Worm (Caenorhabditis elegans) whole organism, L3 larva: ENCODE results near the gene F41G3.6.

Experiments used
- R02D3.7 ChIP-seq: fragments of 150-350 bp; optimal IDR thresholded peaks from 2 replicates; lab custom pipeline; 2014; ENCODE audit warnings: missing biosample characterization, missing genetic modification characterization
- ZK546.5 ChIP-seq: sonication (generic microtip); optimal IDR thresholded peaks from 2 replicates; lab custom pipeline; 2017; ENCODE audit warnings: missing biosample characterization, missing genetic modification characterization
- aly-2 ChIP-seq: fragments of 150-350 bp; optimal IDR thresholded peaks from 2 replicates; lab custom pipeline; 2014; ENCODE audit warnings: missing biosample characterization, missing genetic modification characterization
- ama-1 ChIP-seq: fragments of 150-350 bp; optimal IDR thresholded peaks from 2 replicates; lab custom pipeline; 2018
- ceh-16 ChIP-seq: sonication (generic microtip); optimal IDR thresholded peaks from 2 replicates; lab custom pipeline; 2017; ENCODE audit warnings: missing biosample characterization, missing genetic modification characterization
- ceh-28 ChIP-seq: fragments of 150-350 bp; optimal IDR thresholded peaks from 2 replicates; lab custom pipeline; 2014; ENCODE audit warnings: missing biosample characterization, missing genetic modification reagents, missing genetic modification characterization
- ceh-82 ChIP-seq: fragments of 150-350 bp; optimal IDR thresholded peaks from 2 replicates; lab custom pipeline; 2014; ENCODE audit warnings: missing biosample characterization, missing genetic modification characterization
- ceh-9 ChIP-seq: sonication (generic microtip); optimal IDR thresholded peaks from 2 replicates; lab custom pipeline; 2018; ENCODE audit warnings: missing biosample characterization, missing genetic modification characterization
- egl-27 ChIP-seq: sonication (generic microtip); optimal IDR thresholded peaks from 4 replicates; lab custom pipeline; 2017; ENCODE audit warnings: missing biosample characterization, missing genetic modification reagents, missing genetic modification characterization
- egl-5 ChIP-seq: fragments of 150-350 bp; optimal IDR thresholded peaks from 2 replicates; lab custom pipeline; 2017; ENCODE audit warnings: missing biosample characterization, missing genetic modification reagents, missing genetic modification characterization, inconsistent platforms
- elt-2 ChIP-seq: sonication (generic microtip); optimal IDR thresholded peaks from 2 replicates; lab custom pipeline; 2016; ENCODE audit warnings: missing genetic modification reagents, mild to moderate bottlenecking, missing genetic modification characterization, missing compliant biosample characterization
- elt-3 ChIP-seq, 3 experiments: fragments of 150-350 bp in 1 of 3; sonication (generic microtip) in 2 of 3; optimal IDR thresholded peaks; 2 replicates in 2 of 3; 4 replicates in 1 of 3; lab custom pipeline; 2014 to 2017; ENCODE audit warnings: missing biosample characterization in 3 of 3, missing genetic modification characterization in 3 of 3
- eor-1 ChIP-seq, 2 experiments: fragments of 150-350 bp; optimal IDR thresholded peaks; 2 replicates each; lab custom pipeline; 2014 to 2018; ENCODE audit warnings: missing biosample characterization in 2 of 2, missing genetic modification characterization in 2 of 2
- fkh-10 ChIP-seq: sonication (generic microtip); optimal IDR thresholded peaks from 2 replicates; lab custom pipeline; 2017; ENCODE audit warnings: missing biosample characterization, missing genetic modification reagents, missing genetic modification characterization
- fkh-2 ChIP-seq: fragments of 150-350 bp; optimal IDR thresholded peaks from 2 replicates; lab custom pipeline; 2014; ENCODE audit warnings: missing biosample characterization, missing genetic modification reagents, missing genetic modification characterization
- fos-1 ChIP-seq: fragments of 150-350 bp; optimal IDR thresholded peaks from 2 replicates; lab custom pipeline; 2014; ENCODE audit warnings: missing biosample characterization, missing genetic modification characterization
- hmg-11 ChIP-seq: sonication (generic microtip); optimal IDR thresholded peaks from 2 replicates; lab custom pipeline; 2016; ENCODE audit warnings: missing genetic modification characterization, missing compliant biosample characterization
- jun-1 ChIP-seq: fragments of 150-350 bp; optimal IDR thresholded peaks from 2 replicates; lab custom pipeline; 2014; ENCODE audit warnings: missing biosample characterization, missing genetic modification reagents, missing genetic modification characterization
- lin-15B ChIP-seq: fragments of 150-350 bp; optimal IDR thresholded peaks from 2 replicates; lab custom pipeline; 2014; ENCODE audit warnings: missing biosample characterization, missing genetic modification characterization
- lin-39 ChIP-seq: fragments of 150-350 bp; optimal IDR thresholded peaks from 2 replicates; lab custom pipeline; 2018; ENCODE audit warnings: missing biosample characterization, missing genetic modification reagents, missing genetic modification characterization
- mdl-1 ChIP-seq: fragments of 150-350 bp; optimal IDR thresholded peaks from 2 replicates; lab custom pipeline; 2014; ENCODE audit warnings: missing biosample characterization, missing genetic modification characterization
- nhr-11 ChIP-seq: fragments of 150-350 bp; optimal IDR thresholded peaks from 2 replicates; lab custom pipeline; 2014; ENCODE audit warnings: missing biosample characterization, missing genetic modification characterization
- nhr-12 ChIP-seq: fragments of 150-350 bp; optimal IDR thresholded peaks from 2 replicates; lab custom pipeline; 2014; ENCODE audit warnings: missing biosample characterization, missing genetic modification characterization
- nhr-23 ChIP-seq: fragments of 150-350 bp; optimal IDR thresholded peaks from 2 replicates; lab custom pipeline; 2014; ENCODE audit warnings: missing biosample characterization, missing genetic modification reagents, missing genetic modification characterization
- nhr-237 ChIP-seq: fragments of 150-350 bp; optimal IDR thresholded peaks from 2 replicates; lab custom pipeline; 2014; ENCODE audit warnings: missing biosample characterization, missing genetic modification characterization
- nhr-25 ChIP-seq: sonication (generic microtip); optimal IDR thresholded peaks from 2 replicates; lab custom pipeline; 2017; ENCODE audit warnings: missing biosample characterization, missing genetic modification characterization
- nhr-43 ChIP-seq: sonication (generic microtip); optimal IDR thresholded peaks from 2 replicates; lab custom pipeline; 2016; ENCODE audit warnings: mild to moderate bottlenecking, missing genetic modification characterization, missing compliant biosample characterization; ENCODE audit not compliant: poor library complexity, severe bottlenecking
- nhr-67 ChIP-seq: fragments of 150-350 bp; optimal IDR thresholded peaks from 2 replicates; lab custom pipeline; 2014; ENCODE audit warnings: missing biosample characterization, missing genetic modification characterization
- pha-4 ChIP-seq: fragments of 150-350 bp; optimal IDR thresholded peaks from 2 replicates; lab custom pipeline; 2014; ENCODE audit warnings: missing biosample characterization, missing genetic modification reagents, missing genetic modification characterization
- sea-2 ChIP-seq: fragments of 150-350 bp; sonication (generic microtip); optimal IDR thresholded peaks from 4 replicates; lab custom pipeline; 2014; ENCODE audit warnings: missing biosample characterization, missing genetic modification reagents, missing genetic modification characterization
- skn-1 ChIP-seq: fragments of 150-350 bp; optimal IDR thresholded peaks from 2 replicates; lab custom pipeline; 2014; ENCODE audit warnings: missing biosample characterization, missing genetic modification characterization
- snpc-4 ChIP-seq: fragments of 150-350 bp; optimal IDR thresholded peaks from 2 replicates; lab custom pipeline; 2014; ENCODE audit warnings: missing biosample characterization, missing genetic modification characterization
- tbx-2 ChIP-seq: sonication (generic microtip); optimal IDR thresholded peaks from 2 replicates; lab custom pipeline; 2016; ENCODE audit warnings: mild to moderate bottlenecking, missing genetic modification characterization, missing compliant biosample characterization
- unc-62 ChIP-seq: fragments of 150-350 bp; sonication (generic microtip); optimal IDR thresholded peaks from 4 replicates; lab custom pipeline; 2014; ENCODE audit warnings: missing biosample characterization, missing genetic modification reagents, missing genetic modification characterization

F41G3.6 gene

ce11 chrII:6782738-6783163, 40.0 kb downstream of the F41G3.6 start (continued):
- TF ChIP-seq lin-39 (peak; percentile 57), nhr-23 (tag; lab: Kevin White, UChicago) (peak; percentile 19), nhr-11 (tag; lab: Kevin White, UChicago) (peak; percentile 26), pha-4 (tag; lab: Kevin White, UChicago) (peak; percentile 77), fkh-10 (GFP tag; lab: Kevin White, UChicago) (peak; percentile 0), ama-1 (no peak), sea-2 (GFP tag; lab: Kevin White, UChicago) (no peak), egl-27 (no peak), snpc-4 (tag; lab: Kevin White, UChicago) (peak; percentile 48)

- TF ChIP-seq lin-15B (tag; lab: Kevin White, UChicago): no peak
- no peak for TF ChIP-seq egl-5 (tag; lab: Kevin White, UChicago)
- no peak for TF ChIP-seq aly-2 (tag; lab: Kevin White, UChicago)
- TF ChIP-seq skn-1 (tag; lab: Kevin White, UChicago): no peak
- TF ChIP-seq nhr-12 (tag; lab: Kevin White, UChicago): no peak
- TF ChIP-seq ceh-82 (tag; lab: Kevin White, UChicago): no peak
- no peak for TF ChIP-seq fos-1 (tag; lab: Kevin White, UChicago)
These were observed 40.7 kb downstream of the F41G3.6 start, which contains the start of gene gldi-2 for ce11 chrII:6783377-6783829. Gene gldi-2, plus strand, starts transcription at chrII:6783427.

ce11 chrII:6788672-6789298, 46.1 kb downstream of the F41G3.6 start, which contains the start of gene T13C2.3:
Gene T13C2.3, plus strand, starts transcription at chrII:6789248.
- no peak for TF ChIP-seq ama-1
- no peak for TF ChIP-seq nhr-43 (tag; lab: Kevin White, UChicago)
- TF ChIP-seq pha-4 (tag; lab: Kevin White, UChicago): no peak
- no peak for TF ChIP-seq R02D3.7 (tag; lab: Kevin White, UChicago)
- TF ChIP-seq nhr-67 (tag; lab: Kevin White, UChicago): no peak
- TF ChIP-seq jun-1 (tag; lab: Kevin White, UChicago): no peak
- no peak for TF ChIP-seq fos-1 (tag; lab: Kevin White, UChicago)
- TF ChIP-seq elt-2 (tag; lab: Kevin White, UChicago): no peak
- no peak for TF ChIP-seq tbx-2 (tag; lab: Kevin White, UChicago)
- TF ChIP-seq sea-2 (GFP tag; lab: Kevin White, UChicago): no peak
- TF ChIP-seq mdl-1 (tag; lab: Kevin White, UChicago): no peak
- no peak for TF ChIP-seq nhr-237 (tag; lab: Kevin White, UChicago)

- TF ChIP-seq tbx-2 (tag; lab: Kevin White, UChicago): no peak
- no peak for TF ChIP-seq ceh-28 (tag; lab: Kevin White, UChicago)
- no peak for TF ChIP-seq nhr-43 (tag; lab: Kevin White, UChicago)
- no peak for TF ChIP-seq skn-1 (tag; lab: Kevin White, UChicago)
- no peak for TF ChIP-seq nhr-25 (tag; lab: Kevin White, UChicago)
- TF ChIP-seq fkh-2 (tag; lab: Kevin White, UChicago): no peak
- TF ChIP-seq egl-5 (tag; lab: Kevin White, UChicago): no peak
- no peak for TF ChIP-seq ceh-9
- no peak for TF ChIP-seq hmg-11
- TF ChIP-seq elt-3 (tag; optimal IDR thresholded peaks at IDR 0.05; lab: Kevin White, UChicago): no peak
- no peak for TF ChIP-seq ama-1
- no peak for TF ChIP-seq fkh-10 (GFP tag; lab: Kevin White, UChicago)
- no peak for TF ChIP-seq unc-62 (GFP tag; lab: Kevin White, UChicago)
- no peak for TF ChIP-seq ceh-16 (tag; lab: Kevin White, UChicago)
- TF ChIP-seq ZK546.5 (tag; lab: Kevin White, UChicago): no peak
- no peak for TF ChIP-seq eor-1 (tag; optimal IDR thresholded peaks at IDR 0.05; lab: Kevin White, UChicago)
These were observed 49.2 kb downstream of the F41G3.6 start, which contains the start of gene T13C2.2 for ce11 chrII:6791891-6792290. Gene T13C2.2, plus strand, starts transcription at chrII:6792191.
